Fruit fly (Drosophila melanogaster): ENCODE results near the gene nmd.
A peak's percentile ranks its signal among the peaks of the same experiment; 100 is the strongest.

Gene nmd

dm6 chr2L:10303786-10304185 lies at the start of gene nmd:
nmd (minus strand) TSS chr2L:10303947.
- TF ChIP-seq CTCF (optimal IDR thresholded peaks at IDR 0.05) = peak in 1 of 2 experiments; percentile 48
- TF ChIP-seq CG8478 (optimal IDR thresholded peaks at IDR 0.05) = no peak

DNA sequence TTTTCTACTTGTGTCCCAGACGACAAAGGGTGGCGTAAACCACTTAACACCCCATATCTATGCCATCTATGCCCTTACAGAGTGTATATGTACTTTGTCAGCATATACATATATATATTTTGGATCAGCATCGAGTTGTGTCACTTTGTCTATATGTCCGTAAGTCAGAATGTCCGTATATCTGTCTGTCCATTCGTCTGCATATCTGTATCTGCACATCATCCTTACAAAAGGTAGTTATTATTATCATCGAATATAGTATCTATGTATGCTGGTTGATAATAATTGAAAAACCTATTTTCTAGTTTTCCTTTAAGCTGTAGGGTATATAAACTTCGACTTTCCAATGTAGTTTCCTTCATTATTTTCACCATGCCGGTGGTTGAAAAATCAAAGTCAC lies 47.4 kb upstream of the nmd start:
- TF ChIP-seq CG8478 (optimal IDR thresholded peaks at IDR 0.05) = no peak
- no peak for TF ChIP-seq CTCF (optimal IDR thresholded peaks at IDR 0.05)

- no peak for TF ChIP-seq CG8478 (optimal IDR thresholded peaks at IDR 0.05)
- no peak for TF ChIP-seq CTCF (optimal IDR thresholded peaks at IDR 0.05)
Observed at dm6 chr2L:10344029-10344606, 40.4 kb upstream of the nmd start, which contains the start of gene Frmd5. Frmd5 (plus strand) TSS chr2L:10344442.

- TF ChIP-seq CTCF (optimal IDR thresholded peaks at IDR 0.05) (no peak), CG8478 (optimal IDR thresholded peaks at IDR 0.05) (no peak)
Observed at dm6 chr2L:10342471-10342870, 38.7 kb upstream of the nmd start, which contains the start of gene Sps2. Sps2 (plus strand) TSS chr2L:10342594.

DNA sequence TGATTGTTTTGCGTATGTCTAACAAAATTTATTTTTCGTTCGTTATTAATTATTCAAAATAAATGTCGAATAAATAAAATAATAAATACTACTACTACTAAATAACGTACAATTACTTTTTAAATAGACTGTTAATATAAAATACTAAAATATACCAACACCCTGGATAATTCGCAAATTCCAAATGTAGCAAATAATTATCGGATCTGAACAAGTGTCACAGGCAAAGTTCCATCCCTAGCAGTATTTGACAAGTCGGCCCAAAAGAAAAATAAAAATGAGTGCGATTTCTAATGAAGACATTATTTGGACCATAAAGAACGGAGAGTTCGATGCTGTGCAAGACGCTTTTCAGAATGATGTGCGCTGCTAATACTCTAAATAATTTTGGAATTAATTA lies 37.7 kb upstream of the nmd start, which contains the start of gene CG31715:
Gene CG31715, plus strand, starts transcription at position 212 of the 400 bp plus-strand sequence.
- TF ChIP-seq CTCF (optimal IDR thresholded peaks at IDR 0.05) = no peak

dm6 chr2L:10339841-10340240 lies 36.1 kb upstream of the nmd start:
- TF ChIP-seq CTCF (optimal IDR thresholded peaks at IDR 0.05) = no peak
- TF ChIP-seq CG8478 (optimal IDR thresholded peaks at IDR 0.05) = no peak

- TF ChIP-seq CG8478 (optimal IDR thresholded peaks at IDR 0.05) (no peak), CTCF (optimal IDR thresholded peaks at IDR 0.05) (peak in 1 of 2 experiments; percentile 15)
Observed at dm6 chr2L:10339212-10339721, 35.5 kb upstream of the nmd start, which contains the start of gene SamDC. SamDC (plus strand) TSS chr2L:10339457.

- no peak for TF ChIP-seq CG8478 (optimal IDR thresholded peaks at IDR 0.05)
- no peak for TF ChIP-seq CTCF (optimal IDR thresholded peaks at IDR 0.05)
Observed at dm6 chr2L:10334854-10335277, 31.1 kb upstream of the nmd start.

DNA sequence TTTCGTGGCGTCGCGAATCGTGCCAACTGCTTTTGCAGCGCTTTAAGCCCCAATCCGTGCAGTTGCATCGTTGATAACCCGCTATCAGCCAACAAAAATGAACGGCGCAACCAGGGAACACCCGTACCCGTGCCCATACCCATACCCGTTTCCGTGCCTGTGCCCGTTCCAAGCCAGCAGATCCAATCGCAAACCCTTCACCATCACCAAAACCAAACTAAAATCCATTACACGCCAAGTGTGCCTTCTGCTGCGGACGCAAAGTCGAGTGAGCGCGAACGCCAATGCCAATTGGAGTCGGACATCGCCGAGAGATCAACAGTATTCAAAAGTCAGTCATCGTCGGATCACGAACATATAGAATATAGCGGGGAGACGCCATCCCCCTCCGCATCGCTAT lies 30.5 kb upstream of the nmd start:
- TF ChIP-seq CG8478 (optimal IDR thresholded peaks at IDR 0.05) (no peak), CTCF (optimal IDR thresholded peaks at IDR 0.05) (no peak)

dm6 chr2L:10333091-10333991 lies 29.6 kb upstream of the nmd start, which contains the start of gene GATAd:
GATAd (plus strand) TSS chr2L:10333734.
- TF ChIP-seq CG8478 (optimal IDR thresholded peaks at IDR 0.05) (no peak), CTCF (optimal IDR thresholded peaks at IDR 0.05) (peak in 1 of 2 experiments; percentile 1)

DNA sequence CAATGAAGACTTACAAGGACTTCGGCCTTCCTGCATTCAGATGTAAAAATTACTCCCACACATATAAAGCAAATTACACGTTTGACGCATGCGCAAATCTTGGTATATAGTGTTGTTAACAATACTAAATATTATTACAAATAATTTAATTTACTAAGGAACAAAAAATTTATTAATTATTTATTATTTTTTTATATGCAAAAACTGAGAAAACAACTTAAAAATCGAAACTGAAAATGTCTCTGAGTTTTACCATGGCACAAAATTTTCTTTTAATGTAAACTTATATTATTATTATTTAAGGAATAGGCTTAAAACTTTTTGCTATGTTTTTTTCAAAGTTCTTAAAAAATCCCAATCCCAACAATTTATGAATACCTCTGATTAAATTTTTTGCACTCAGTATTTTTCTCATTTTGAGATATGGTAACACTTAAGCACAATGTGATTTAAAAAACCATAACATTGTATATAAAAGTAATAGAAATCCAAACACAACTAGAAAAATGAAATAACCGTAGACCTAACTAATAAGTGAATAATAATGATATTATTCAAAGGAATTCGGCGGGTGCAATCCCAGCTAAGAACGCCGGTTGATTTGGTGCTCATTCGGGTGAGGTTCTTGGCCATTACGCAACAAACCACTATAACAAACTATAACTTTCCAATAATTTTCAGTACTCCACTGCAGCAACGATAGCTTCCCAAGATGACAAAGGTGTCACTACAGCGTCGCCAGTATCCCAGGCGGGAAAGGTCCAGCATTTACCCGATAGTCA lies 27.5 kb upstream of the nmd start, which contains the start of the genes Schip1 and Cox10:
Gene Schip1, minus strand, starts transcription at position 51 of the 782 bp plus-strand sequence.
Gene Cox10, plus strand, starts transcription at position 406 of the 782 bp plus-strand sequence.
- no peak for TF ChIP-seq CG8478 (optimal IDR thresholded peaks at IDR 0.05)
- no peak for TF ChIP-seq CTCF (optimal IDR thresholded peaks at IDR 0.05)

DNA sequence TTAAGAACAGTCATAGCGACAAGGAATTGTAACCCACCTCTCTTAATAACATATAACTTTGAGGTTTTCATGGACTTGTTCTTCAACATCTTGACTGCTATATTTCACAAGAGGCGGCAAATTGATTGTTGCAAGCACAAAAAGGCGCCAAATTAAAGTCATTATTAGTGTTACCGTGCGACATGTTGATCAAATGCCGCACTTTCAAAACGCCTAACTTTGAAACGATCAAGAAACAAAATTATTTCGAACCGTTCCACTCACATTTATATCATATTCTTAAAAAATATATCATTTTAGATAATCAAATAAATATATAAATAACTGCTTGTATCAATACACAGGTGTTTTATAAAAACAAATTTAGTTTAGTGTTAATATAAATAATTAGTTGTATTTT lies 24.0 kb upstream of the nmd start, which contains the start of gene RnrL:
Gene RnrL, minus strand, starts transcription at position 154 of the 400 bp plus-strand sequence.
- TF ChIP-seq CG8478 (optimal IDR thresholded peaks at IDR 0.05) = no peak
- TF ChIP-seq CTCF (optimal IDR thresholded peaks at IDR 0.05) = no peak

dm6 chr2L:10322773-10323487 lies 19.2 kb upstream of the nmd start, which contains the start of gene CG5381:
CG5381 (minus strand) TSS chr2L:10323102.
- TF ChIP-seq CG8478 (optimal IDR thresholded peaks at IDR 0.05) (no peak), CTCF (optimal IDR thresholded peaks at IDR 0.05) (no peak)

dm6 chr2L:10322176-10322575 lies 18.4 kb upstream of the nmd start, which contains the start of gene CG4995:
CG4995 (plus strand) TSS chr2L:10322476.
- TF ChIP-seq CG8478 (optimal IDR thresholded peaks at IDR 0.05) (no peak), CTCF (optimal IDR thresholded peaks at IDR 0.05) (no peak)

All from S2 (cell line).